Worm (Caenorhabditis elegans) whole organism, late embryonic: ENCODE data around the gene str-102.

ENCODE experiments used
- elt-2 ChIP-seq: sonication (generic microtip); optimal IDR thresholded peaks from 2 replicates; lab custom pipeline; 2016; ENCODE audit warnings: missing genetic modification reagents, missing genetic modification characterization, missing compliant biosample characterization
- hlh-15 ChIP-seq: sonication (generic microtip); optimal IDR thresholded peaks from 2 replicates; lab custom pipeline; 2016; ENCODE audit warnings: missing genetic modification characterization, missing compliant biosample characterization
- hlh-30 ChIP-seq: sonication (generic microtip); optimal IDR thresholded peaks from 2 replicates; lab custom pipeline; 2017; ENCODE audit warnings: antibody characterized with exemption, missing genetic modification characterization, missing compliant biosample characterization; ENCODE audit not compliant: insufficient read depth
- madf-2 ChIP-seq: sonication (generic microtip); optimal IDR thresholded peaks from 2 replicates; lab custom pipeline; 2017; ENCODE audit warnings: missing genetic modification characterization, missing compliant biosample characterization
- pha-4 ChIP-seq: fragments of 150-350 bp; optimal IDR thresholded peaks from 2 replicates; lab custom pipeline; 2018; ENCODE audit warnings: missing biosample characterization, missing genetic modification reagents, missing genetic modification characterization
- tbx-7 ChIP-seq: sonication (generic microtip); optimal IDR thresholded peaks from 2 replicates; lab custom pipeline; 2016; ENCODE audit warnings: missing genotype, missing genetic modification characterization, missing compliant biosample characterization
- unc-55 ChIP-seq: sonication (generic microtip); optimal IDR thresholded peaks from 2 replicates; lab custom pipeline; 2017; ENCODE audit warnings: missing biosample characterization, missing genetic modification reagents, missing genetic modification characterization
- zip-5 ChIP-seq: sonication (generic microtip); optimal IDR thresholded peaks from 2 replicates; lab custom pipeline; 2016; ENCODE audit warnings: missing genetic modification characterization, missing compliant biosample characterization

ce11 chrV:15394906-15395305, 10.1 kb downstream of the str-102 start, which contains the start of gene T06E6.1:
- TF ChIP-seq pha-4 (tag; lab: Kevin White, UChicago) (no peak), madf-2 (tag; lab: Kevin White, UChicago) (no peak), elt-2 (tag; lab: Kevin White, UChicago) (no peak), tbx-7 (no peak), hlh-30 (tag; lab: Kevin White, UChicago) (no peak), zip-5 (tag; lab: Kevin White, UChicago) (no peak), hlh-15 (tag; lab: Kevin White, UChicago) (no peak), unc-55 (no peak)
